Worm (Caenorhabditis elegans): ENCODE measurements around the gene abcf-1.

The abcf-1 gene

ce11 chrV:12780248-12780647 is 17.1 kb upstream of the abcf-1 start:
- TF ChIP-seq unc-62 (GFP tag; optimal IDR thresholded peaks at IDR 0.05) = no peak

- no peak for TF ChIP-seq unc-62 (GFP tag; optimal IDR thresholded peaks at IDR 0.05)
Measured at ce11 chrV:12773852-12774251, 10.7 kb upstream of the abcf-1 start.

- TF ChIP-seq unc-62 (GFP tag; optimal IDR thresholded peaks at IDR 0.05) = no peak
Measured at ce11 chrV:12773222-12773621, 10.0 kb upstream of the abcf-1 start, which contains the start of gene ZC455.1. Gene ZC455.1 (plus strand): TSS chrV:12773522.

DNA sequence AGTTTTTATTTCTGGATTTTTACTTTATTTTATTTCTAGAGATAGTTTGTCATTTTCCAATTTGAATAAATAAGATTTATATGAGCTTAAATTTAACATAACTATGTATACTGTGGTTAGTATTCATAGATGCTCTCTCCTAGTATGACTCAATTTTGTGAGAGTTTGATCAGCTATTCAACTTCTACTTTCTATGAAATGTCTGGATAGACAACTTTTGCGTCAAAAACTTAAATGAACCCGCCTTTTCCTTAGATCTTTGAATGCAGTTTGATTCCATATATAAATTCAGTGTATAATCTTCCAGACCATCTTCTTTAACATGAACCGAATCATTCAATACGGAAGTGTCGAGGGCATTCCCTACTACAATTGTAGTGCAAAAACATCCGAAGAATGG is 5.8 kb upstream of the abcf-1 start, which contains the start of gene srt-43:
TSS of gene srt-43 (plus strand) at position 301 of the 400 bp plus-strand sequence.
- TF ChIP-seq unc-62 (GFP tag; optimal IDR thresholded peaks at IDR 0.05) = no peak

DNA sequence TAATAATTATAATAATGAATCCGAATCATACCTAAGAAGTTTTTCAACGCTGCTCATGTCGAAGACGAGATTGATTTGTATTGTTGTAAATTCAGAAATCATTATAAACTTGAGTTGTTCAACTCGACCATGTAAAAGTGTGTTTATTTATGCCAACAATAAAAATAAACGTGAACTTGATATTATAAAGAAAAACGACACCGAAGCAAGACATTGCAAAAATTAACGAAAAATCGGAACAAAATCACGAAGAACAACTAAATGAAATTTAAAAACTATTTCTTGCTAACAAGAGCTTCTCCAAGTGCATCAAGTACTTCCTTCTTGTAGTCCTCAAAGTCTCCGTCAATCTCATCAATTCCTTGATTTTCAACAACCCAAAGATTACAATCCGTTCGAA is 2.3 kb downstream of the abcf-1 start, which contains the start of gene F18E2.15:
TSS of gene F18E2.15 (minus strand) at position 101 of the 400 bp plus-strand sequence.
- TF ChIP-seq unc-62 (GFP tag; optimal IDR thresholded peaks at IDR 0.05) = no peak

ce11 chrV:12759660-12760059 is 3.5 kb downstream of the abcf-1 start, which contains the start of gene papl-1:
Gene papl-1 (minus strand): TSS chrV:12759760.
- no peak for TF ChIP-seq unc-62 (GFP tag; optimal IDR thresholded peaks at IDR 0.05)

DNA sequence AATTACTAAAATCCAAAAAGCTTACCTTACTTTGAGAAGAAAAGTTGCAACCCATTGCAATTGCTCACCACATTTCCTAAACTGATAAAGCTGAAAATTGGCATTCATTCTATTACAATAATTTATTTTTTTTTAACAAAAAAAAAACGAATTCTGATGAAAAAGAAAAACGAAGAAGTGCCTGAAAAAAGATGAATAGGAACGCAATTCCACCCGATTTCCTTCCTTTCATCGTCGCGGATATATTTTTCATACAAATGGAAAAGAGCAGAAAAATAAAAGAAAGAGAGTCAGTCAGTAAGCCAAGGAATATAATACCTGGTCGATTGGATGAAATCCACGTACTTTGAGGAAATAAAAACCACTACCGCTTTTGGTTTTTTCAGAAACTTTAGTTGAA is 8.3 kb downstream of the abcf-1 start, which contains the start of gene gpa-13:
TSS of gene gpa-13 (minus strand) at position 101 of the 400 bp plus-strand sequence.
- no peak for TF ChIP-seq unc-62 (GFP tag; optimal IDR thresholded peaks at IDR 0.05)

DNA sequence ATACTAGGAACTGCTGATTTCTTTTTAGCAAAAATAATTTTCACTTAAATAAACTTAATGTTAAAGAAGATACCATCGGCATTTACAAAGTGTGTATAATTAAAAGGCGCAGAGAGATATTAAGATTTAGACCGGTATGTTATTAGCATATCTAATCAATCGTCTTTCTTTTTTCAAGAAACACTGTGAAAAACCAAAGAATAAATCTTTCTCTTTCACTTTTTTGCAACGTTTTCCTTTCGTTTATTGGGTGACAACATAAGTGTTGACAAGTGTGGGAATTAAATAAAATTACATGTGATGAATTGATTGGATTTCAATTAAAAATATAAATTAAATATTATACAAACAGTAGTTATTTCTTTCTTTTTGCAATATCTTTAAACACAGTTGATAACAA is 10.8 kb downstream of the abcf-1 start, which contains the start of gene C15C8.8:
TSS of gene C15C8.8 (minus strand) at position 101 of the 400 bp plus-strand sequence.
- TF ChIP-seq unc-62 (GFP tag; optimal IDR thresholded peaks at IDR 0.05) = no peak

- TF ChIP-seq unc-62 (GFP tag; optimal IDR thresholded peaks at IDR 0.05) = no peak
Measured at ce11 chrV:12751495-12752050, 11.6 kb downstream of the abcf-1 start, which contains the start of gene C15C8.6. Gene C15C8.6 (minus strand): TSS chrV:12751545.

DNA sequence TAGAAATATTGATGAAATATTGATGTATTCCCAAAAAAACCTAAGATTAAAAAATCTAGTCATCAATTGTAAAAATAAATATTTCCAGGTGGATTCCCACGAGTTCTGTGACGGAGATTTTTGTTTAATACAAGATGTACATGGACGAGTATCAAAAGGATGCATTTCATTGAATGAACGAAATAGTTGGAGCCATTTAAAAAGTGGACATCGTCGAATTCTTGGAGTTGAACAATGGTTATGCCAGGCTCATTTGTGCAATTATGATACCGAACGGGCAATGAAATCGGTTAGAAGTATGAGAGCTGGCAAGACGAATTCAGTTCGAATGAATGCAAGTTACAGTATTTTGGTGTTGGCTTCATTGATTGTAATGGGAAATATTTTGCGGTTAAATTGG is 13.6 kb downstream of the abcf-1 start:
- TF ChIP-seq unc-62 (GFP tag; optimal IDR thresholded peaks at IDR 0.05) = no peak

DNA sequence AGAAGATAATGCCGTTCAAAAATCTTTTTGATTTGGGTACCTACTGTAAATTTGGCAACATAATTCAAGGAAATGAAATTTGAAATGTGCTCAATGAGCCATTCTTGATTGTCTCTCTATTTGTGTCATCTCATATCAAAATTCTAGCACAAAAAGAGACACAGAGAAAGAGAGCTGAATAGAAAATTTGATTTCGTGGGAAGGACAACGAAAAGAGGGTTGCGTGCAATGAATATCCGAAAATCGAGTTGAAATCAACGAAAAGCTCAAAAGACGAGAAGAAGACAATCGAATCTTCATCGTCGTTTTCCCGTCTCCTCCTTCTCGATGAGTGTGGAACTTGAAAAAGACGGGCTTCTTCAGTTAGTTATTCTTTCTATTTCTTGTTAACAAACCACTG is 15.3 kb downstream of the abcf-1 start, which contains the start of gene C15C8.5:
TSS of gene C15C8.5 (plus strand) at position 152 of the 400 bp plus-strand sequence.
- TF ChIP-seq unc-62 (GFP tag; optimal IDR thresholded peaks at IDR 0.05) = no peak

DNA sequence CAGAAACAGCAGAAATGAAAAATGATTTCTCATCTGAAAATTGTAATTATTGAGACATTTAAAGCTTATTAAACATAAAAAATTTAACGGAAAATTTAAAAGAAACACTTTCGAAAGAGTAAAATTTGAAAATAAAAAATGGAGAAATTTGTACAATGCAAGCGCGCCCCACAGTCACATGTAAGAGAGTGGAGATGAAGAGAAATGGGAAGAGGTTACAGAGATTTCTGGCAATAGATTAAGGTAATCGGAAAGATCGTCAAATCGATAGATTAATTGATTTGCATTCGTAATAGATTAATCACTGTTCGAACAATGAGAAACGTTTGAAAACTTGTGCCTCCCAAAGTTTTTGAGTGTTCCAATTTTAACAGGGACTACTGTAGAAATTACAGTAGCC is 15.7 kb downstream of the abcf-1 start, which contains the start of gene C15C8.4:
TSS of gene C15C8.4 (minus strand) at position 33 of the 400 bp plus-strand sequence.
- TF ChIP-seq unc-62 (GFP tag; optimal IDR thresholded peaks at IDR 0.05) = no peak

ce11 chrV:12744979-12745378 is 18.2 kb downstream of the abcf-1 start, which contains the start of gene C15C8.7:
Gene C15C8.7 (minus strand): TSS chrV:12745050.
- no peak for TF ChIP-seq unc-62 (GFP tag; optimal IDR thresholded peaks at IDR 0.05)

ce11 chrV:12743778-12744502 is 19.2 kb downstream of the abcf-1 start:
- no peak for TF ChIP-seq unc-62 (GFP tag; optimal IDR thresholded peaks at IDR 0.05)

- TF ChIP-seq unc-62 (GFP tag; optimal IDR thresholded peaks at IDR 0.05) = no peak
Measured at ce11 chrV:12741684-12742083, 21.5 kb downstream of the abcf-1 start, which contains the start of gene hrg-7. Gene hrg-7 (plus strand): TSS chrV:12742041.

DNA sequence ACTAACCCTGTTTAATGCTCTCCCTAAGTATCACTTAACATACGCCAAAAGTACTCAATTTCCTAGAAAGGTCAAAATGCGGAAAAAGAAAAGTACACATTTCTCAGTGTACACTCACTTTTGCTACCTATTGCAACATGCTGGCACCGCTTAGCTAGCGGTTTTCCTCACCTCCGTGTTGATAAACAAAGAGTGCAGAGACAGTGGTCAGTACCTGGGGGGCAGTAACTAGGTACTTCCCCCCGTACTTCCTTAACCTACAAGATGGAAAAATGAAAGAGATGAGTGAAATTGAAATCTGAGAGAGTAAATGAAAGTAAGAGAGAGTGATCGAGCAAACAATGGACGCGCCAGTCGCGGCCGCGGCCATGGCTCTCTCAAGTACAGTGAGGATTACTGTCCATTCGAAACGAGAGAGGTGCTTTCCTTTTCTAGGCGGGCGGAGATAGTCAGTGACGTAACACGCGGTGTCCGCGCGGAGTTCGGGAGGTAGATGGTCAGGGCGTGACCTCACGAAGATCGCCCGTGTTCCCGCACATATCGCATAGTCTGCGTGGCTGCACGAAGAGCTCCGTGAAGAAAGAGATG is 26.9 kb downstream of the abcf-1 start, which contains the start of gene cky-1:
TSS of gene cky-1 (plus strand) at position 538 of the 588 bp plus-strand sequence.
- TF ChIP-seq unc-62 (GFP tag; optimal IDR thresholded peaks at IDR 0.05) = no peak
